Fruit fly (Drosophila melanogaster): ENCODE results near the gene CG34347.
A peak's percentile ranks its signal among the peaks of the same experiment; 100 is the strongest.

DNA sequence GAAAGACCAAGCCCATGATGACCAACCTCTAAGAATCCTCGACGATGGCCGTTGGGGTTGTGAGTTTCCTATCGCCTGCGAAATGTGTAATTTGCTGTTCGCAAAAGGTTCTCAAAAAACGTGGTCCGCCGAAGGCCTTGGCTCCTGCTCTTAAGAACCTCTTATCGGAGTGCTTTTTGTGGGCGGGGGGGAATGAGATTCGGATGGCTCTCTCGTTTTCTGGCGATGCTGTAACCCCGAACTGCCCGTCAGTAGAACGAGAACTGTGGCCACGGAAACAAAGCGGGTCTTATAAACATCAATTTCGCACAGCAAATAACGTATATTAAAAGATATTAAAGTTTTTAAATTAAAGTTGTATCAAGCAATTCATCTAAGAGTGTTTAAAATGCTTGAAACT lies 70.9 kb downstream of the CG34347 start, which contains the start of gene CG1607:
- TF ChIP-seq spab (GFP tag; optimal IDR thresholded peaks at IDR 0.05): no peak
- TF ChIP-seq eg (GFP tag; IDR thresholded peaks at IDR 0.05): no peak
- no peak for TF ChIP-seq CG9139 (GFP tag; optimal IDR thresholded peaks at IDR 0.05)
- no peak for TF ChIP-seq CG6808 (GFP tag; optimal IDR thresholded peaks at IDR 0.05)
- TF ChIP-seq Blimp-1 (GFP tag; optimal IDR thresholded peaks at IDR 0.05): no peak
- TF ChIP-seq CG8119 (GFP tag; IDR thresholded peaks at IDR 0.05): no peak
- no peak for TF ChIP-seq Sox14 (GFP tag; optimal IDR thresholded peaks at IDR 0.05)
- TF ChIP-seq Eip75B (GFP tag; optimal IDR thresholded peaks at IDR 0.05): no peak
- TF ChIP-seq cyc (GFP tag; optimal IDR thresholded peaks at IDR 0.05): no peak
- no peak for TF ChIP-seq Gug (GFP tag; IDR thresholded peaks at IDR 0.05)
- TF ChIP-seq CG6276 (GFP tag; optimal IDR thresholded peaks at IDR 0.05): no peak
- TF ChIP-seq CG6792 (GFP tag; optimal IDR thresholded peaks at IDR 0.05): no peak
- TF ChIP-seq CG6854 (GFP tag; optimal IDR thresholded peaks at IDR 0.05): peak; percentile 17
